Worm (Caenorhabditis elegans) whole organism, late embryonic: ENCODE results near the gene Y66D12A.24.

Experiments
- C08G9.2 ChIP-seq: sonication (generic microtip); optimal IDR thresholded peaks from 2 replicates; lab custom pipeline; 2016; ENCODE audit warnings: mild to moderate bottlenecking, missing genetic modification characterization, moderate library complexity, missing compliant biosample characterization
- C38D4.7 ChIP-seq: fragments of 200-800 bp; sonication (Bioruptor generic); optimal IDR thresholded peaks from 2 replicates; lab custom pipeline; 2018; ENCODE audit warnings: mild to moderate bottlenecking, missing genetic modification characterization, moderate library complexity, missing compliant biosample characterization
- K09A11.1 ChIP-seq: sonication (generic microtip); optimal IDR thresholded peaks from 2 replicates; lab custom pipeline; 2017; ENCODE audit warnings: antibody characterized with exemption, mild to moderate bottlenecking, missing genetic modification characterization, missing compliant biosample characterization; ENCODE audit not compliant: insufficient read depth
- T23F11.4 ChIP-seq: fragments of 200-800 bp; sonication (Bioruptor generic); optimal IDR thresholded peaks from 2 replicates; lab custom pipeline; 2018; ENCODE audit warnings: mild to moderate bottlenecking, missing genetic modification characterization, missing compliant biosample characterization
- ama-1 ChIP-seq: fragments of 150-350 bp; optimal IDR thresholded peaks from 2 replicates; lab custom pipeline; 2014
- ceh-19 ChIP-seq: fragments of 200-800 bp; sonication (Bioruptor generic); optimal IDR thresholded peaks from 2 replicates; lab custom pipeline; 2018; ENCODE audit warnings: mild to moderate bottlenecking, missing genetic modification characterization, missing compliant biosample characterization
- ceh-2 ChIP-seq: sonication (generic microtip); optimal IDR thresholded peaks from 2 replicates; lab custom pipeline; 2016; ENCODE audit warnings: missing genotype, missing genetic modification characterization, missing compliant biosample characterization
- ceh-22 ChIP-seq: sonication (generic microtip); optimal IDR thresholded peaks from 2 replicates; lab custom pipeline; 2017; ENCODE audit warnings: missing biosample characterization, missing genetic modification characterization
- ceh-34 ChIP-seq: sonication (generic microtip); optimal IDR thresholded peaks from 2 replicates; lab custom pipeline; 2016; ENCODE audit warnings: mild to moderate bottlenecking, missing genetic modification characterization, missing compliant biosample characterization
- ceh-45 ChIP-seq: fragments of 200-800 bp; sonication (Bioruptor generic); IDR thresholded peaks from 2 replicates; pipeline ENCODE4 v1.3.6; 2022; ENCODE audit warnings: missing genetic modification reagents, missing genetic modification characterization, missing compliant biosample characterization
- ceh-48 ChIP-seq: sonication (generic microtip); optimal IDR thresholded peaks from 2 replicates; lab custom pipeline; 2016; ENCODE audit warnings: missing genetic modification characterization, inconsistent platforms, missing compliant biosample characterization
- ceh-6 ChIP-seq: fragments of 200-800 bp; sonication (Bioruptor generic); optimal IDR thresholded peaks from 2 replicates; lab custom pipeline; 2018; ENCODE audit warnings: mild to moderate bottlenecking, missing genetic modification characterization, missing compliant biosample characterization
- ceh-9 ChIP-seq: sonication (generic microtip); optimal IDR thresholded peaks from 2 replicates; lab custom pipeline; 2016; ENCODE audit warnings: mild to moderate bottlenecking, missing genetic modification characterization, inconsistent platforms, missing compliant biosample characterization
- dve-1 ChIP-seq: sonication (generic microtip); optimal IDR thresholded peaks from 2 replicates; lab custom pipeline; 2017; ENCODE audit warnings: antibody characterized with exemption, mild to moderate bottlenecking, missing genetic modification characterization, missing compliant biosample characterization
- fkh-10 ChIP-seq: fragments of 150-350 bp; optimal IDR thresholded peaks from 2 replicates; lab custom pipeline; 2014; ENCODE audit warnings: missing biosample characterization, missing genetic modification reagents, missing genetic modification characterization
- hlh-13 ChIP-seq: fragments of 200-800 bp; sonication (Bioruptor generic); optimal IDR thresholded peaks from 2 replicates; lab custom pipeline; 2018; ENCODE audit warnings: mild to moderate bottlenecking, missing genetic modification characterization, missing compliant biosample characterization
- hlh-15 ChIP-seq: sonication (generic microtip); optimal IDR thresholded peaks from 2 replicates; lab custom pipeline; 2016; ENCODE audit warnings: missing genetic modification characterization, missing compliant biosample characterization
- hlh-30 ChIP-seq: sonication (generic microtip); optimal IDR thresholded peaks from 2 replicates; lab custom pipeline; 2017; ENCODE audit warnings: antibody characterized with exemption, missing genetic modification characterization, missing compliant biosample characterization; ENCODE audit not compliant: insufficient read depth
- hlh-6 ChIP-seq: sonication (generic microtip); optimal IDR thresholded peaks from 2 replicates; lab custom pipeline; 2016; ENCODE audit warnings: missing genotype, missing genetic modification characterization, missing compliant biosample characterization
- madf-2 ChIP-seq: sonication (generic microtip); optimal IDR thresholded peaks from 2 replicates; lab custom pipeline; 2017; ENCODE audit warnings: missing genetic modification characterization, missing compliant biosample characterization
- mec-3 ChIP-seq: sonication (generic microtip); optimal IDR thresholded peaks from 2 replicates; lab custom pipeline; 2016; ENCODE audit warnings: borderline replicate concordance, missing genetic modification characterization, missing compliant biosample characterization
- nfya-1 ChIP-seq: sonication (generic microtip); optimal IDR thresholded peaks from 2 replicates; lab custom pipeline; 2017; ENCODE audit warnings: missing genetic modification characterization, mild to moderate bottlenecking, missing compliant biosample characterization, antibody characterized with exemption, moderate library complexity
- nhr-11 ChIP-seq: fragments of 150-350 bp; optimal IDR thresholded peaks from 2 replicates; lab custom pipeline; 2014; ENCODE audit warnings: missing biosample characterization, missing genetic modification characterization
- npax-4 ChIP-seq: sonication (generic microtip); optimal IDR thresholded peaks from 2 replicates; lab custom pipeline; 2016; ENCODE audit warnings: missing genetic modification characterization, missing compliant biosample characterization
- odd-2 ChIP-seq: sonication (generic microtip); optimal IDR thresholded peaks from 2 replicates; lab custom pipeline; 2017; ENCODE audit warnings: antibody characterized with exemption, mild to moderate bottlenecking, missing genetic modification characterization, missing compliant biosample characterization
- pat-9 ChIP-seq: fragments of 200-800 bp; sonication (Bioruptor generic); optimal IDR thresholded peaks from 2 replicates; lab custom pipeline; 2018; ENCODE audit warnings: mild to moderate bottlenecking, missing genetic modification characterization, moderate library complexity, missing compliant biosample characterization
- pha-2 ChIP-seq: sonication (generic microtip); optimal IDR thresholded peaks from 2 replicates; lab custom pipeline; 2017; ENCODE audit warnings: mild to moderate bottlenecking, missing genetic modification characterization, missing compliant biosample characterization
- pha-4 ChIP-seq: fragments of 150-350 bp; optimal IDR thresholded peaks from 2 replicates; lab custom pipeline; 2018; ENCODE audit warnings: missing biosample characterization, missing genetic modification reagents, missing genetic modification characterization
- pqm-1 ChIP-seq: sonication (generic microtip); optimal IDR thresholded peaks from 2 replicates; lab custom pipeline; 2016; ENCODE audit warnings: missing genetic modification characterization, missing compliant biosample characterization
- pros-1 ChIP-seq: fragments of 150-350 bp; optimal IDR thresholded peaks from 2 replicates; lab custom pipeline; 2014; ENCODE audit warnings: missing biosample characterization, missing genetic modification reagents, missing genetic modification characterization
- ref-2 ChIP-seq: sonication (generic microtip); optimal IDR thresholded peaks from 2 replicates; lab custom pipeline; 2016; ENCODE audit warnings: missing genetic modification characterization, missing compliant biosample characterization
- sdc-2 ChIP-seq: sonication (generic microtip); optimal IDR thresholded peaks from 2 replicates; lab custom pipeline; 2016; ENCODE audit warnings: missing genotype, missing genetic modification characterization, missing compliant biosample characterization
- sox-4 ChIP-seq: sonication (generic microtip); optimal IDR thresholded peaks from 2 replicates; lab custom pipeline; 2017; ENCODE audit warnings: mild to moderate bottlenecking, missing genetic modification characterization, inconsistent platforms, missing compliant biosample characterization
- syd-9 ChIP-seq: sonication (generic microtip); optimal IDR thresholded peaks from 2 replicates; lab custom pipeline; 2016; ENCODE audit warnings: mild to moderate bottlenecking, missing genetic modification characterization, moderate library complexity, missing compliant biosample characterization
- tbx-2 ChIP-seq: sonication (generic microtip); optimal IDR thresholded peaks from 2 replicates; lab custom pipeline; 2016; ENCODE audit warnings: missing genetic modification characterization, missing compliant biosample characterization
- ttx-3 ChIP-seq: sonication (generic microtip); optimal IDR thresholded peaks from 2 replicates; lab custom pipeline; 2016; ENCODE audit warnings: missing genetic modification reagents, missing genetic modification characterization, missing compliant biosample characterization
- unc-42 ChIP-seq: sonication (generic microtip); optimal IDR thresholded peaks from 2 replicates; lab custom pipeline; 2016; ENCODE audit warnings: missing genotype, missing genetic modification characterization, missing compliant biosample characterization
- zip-5 ChIP-seq: sonication (generic microtip); optimal IDR thresholded peaks from 2 replicates; lab custom pipeline; 2016; ENCODE audit warnings: missing genetic modification characterization, missing compliant biosample characterization
- ztf-16 ChIP-seq: sonication (generic microtip); optimal IDR thresholded peaks from 2 replicates; lab custom pipeline; 2017; ENCODE audit warnings: missing genetic modification characterization, missing compliant biosample characterization

Gene Y66D12A.24

ce11 chrIII:11489601-11490000 is 7.1 kb upstream of the Y66D12A.24 start:
- TF ChIP-seq ceh-19 (GFP tag; lab: Kevin White, UChicago) (no peak), nfya-1 (peak; percentile 66), T23F11.4 (GFP tag; lab: Kevin White, UChicago) (no peak), pha-2 (no peak)

- TF ChIP-seq sdc-2 (tag; lab: Kevin White, UChicago) (no peak), nfya-1 (peak; percentile 89), hlh-6 (no peak), tbx-2 (tag; lab: Kevin White, UChicago) (no peak), nhr-11 (tag; lab: Kevin White, UChicago) (no peak), ama-1 (lab: Kevin White, UChicago) (no peak), pros-1 (tag; lab: Kevin White, UChicago) (no peak), pha-4 (tag; lab: Kevin White, UChicago) (no peak)
Measured at ce11 chrIII:11490221-11490620, 6.4 kb upstream of the Y66D12A.24 start.

DNA sequence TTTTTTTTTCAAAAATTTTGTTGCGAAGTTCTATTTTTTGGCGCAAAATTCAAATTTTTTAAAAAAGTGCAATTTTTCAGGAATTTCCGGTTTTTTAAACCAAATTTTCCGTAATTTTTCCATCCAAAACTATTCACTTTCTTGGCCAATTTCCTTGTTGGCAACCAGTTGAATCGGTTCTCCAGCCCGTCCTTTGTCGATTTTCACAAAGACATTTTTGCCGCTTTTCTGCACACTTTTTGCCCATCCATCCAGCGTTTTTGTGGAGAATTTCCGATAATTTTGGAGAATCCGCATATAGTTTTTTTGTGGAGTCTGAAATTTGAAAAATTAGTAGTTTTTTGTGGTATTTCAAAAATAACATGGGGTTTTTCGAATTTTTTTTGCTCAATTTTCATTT is 4.2 kb upstream of the Y66D12A.24 start:
- no peak for TF ChIP-seq K09A11.1
- TF ChIP-seq ttx-3 (tag; lab: Kevin White, UChicago), result no peak
- TF ChIP-seq ceh-48, result no peak
- no peak for TF ChIP-seq ceh-9 (tag; lab: Kevin White, UChicago)
- TF ChIP-seq C38D4.7 (GFP tag; lab: Kevin White, UChicago), result no peak
- no peak for TF ChIP-seq C08G9.2
- no peak for TF ChIP-seq ref-2 (tag; lab: Kevin White, UChicago)
- no peak for TF ChIP-seq syd-9 (tag; lab: Kevin White, UChicago)
- no peak for TF ChIP-seq pha-4 (tag; lab: Kevin White, UChicago)
- TF ChIP-seq unc-42 (tag; lab: Kevin White, UChicago), result no peak
- TF ChIP-seq odd-2, result no peak
- TF ChIP-seq hlh-6, result no peak
- no peak for TF ChIP-seq ceh-6
- TF ChIP-seq hlh-30 (tag; lab: Kevin White, UChicago), result no peak
- TF ChIP-seq fkh-10, result no peak
- TF ChIP-seq sox-4, result no peak
- TF ChIP-seq ceh-2 (tag; lab: Kevin White, UChicago), result no peak
- no peak for TF ChIP-seq hlh-15 (tag; lab: Kevin White, UChicago)
- no peak for TF ChIP-seq mec-3
- no peak for TF ChIP-seq nfya-1

DNA sequence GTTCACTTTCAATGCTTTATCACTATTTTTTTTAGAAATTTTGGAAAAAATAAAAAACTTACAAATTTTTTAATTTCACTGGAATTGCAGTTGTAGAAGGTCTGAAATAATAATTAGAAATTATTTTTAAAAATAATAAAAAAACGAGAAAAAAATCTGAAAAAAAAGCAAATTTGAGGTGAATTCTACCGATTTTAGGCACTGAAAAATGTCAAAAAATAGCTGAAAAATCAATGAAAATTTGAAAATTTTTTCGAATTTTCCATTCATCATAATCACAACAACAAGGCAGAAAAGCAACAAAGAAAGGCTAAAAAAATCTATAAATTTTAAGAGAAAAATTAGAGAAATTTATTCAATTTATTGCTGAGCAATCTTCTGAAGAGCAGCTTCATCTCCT is 4.0 kb downstream of the Y66D12A.24 start, which contains the start of gene nars-2:
Gene nars-2, minus strand, starts transcription at position 101 of the 400 bp plus-strand sequence.
- TF ChIP-seq hlh-13 (GFP tag; lab: Kevin White, UChicago) (no peak), ceh-22 (tag; lab: Kevin White, UChicago) (no peak), npax-4 (tag; lab: Kevin White, UChicago) (no peak), ceh-34 (tag; lab: Kevin White, UChicago) (no peak), ceh-45 (GFP tag; lab: Robert Waterston, UW) (no peak), pros-1 (tag; lab: Kevin White, UChicago) (no peak), zip-5 (no peak), madf-2 (no peak), mec-3 (no peak), ztf-16 (tag; lab: Kevin White, UChicago) (no peak), fkh-10 (no peak), dve-1 (tag; lab: Kevin White, UChicago) (no peak), ceh-48 (no peak), pqm-1 (tag; lab: Kevin White, UChicago) (no peak), sox-4 (no peak), pat-9 (tag; lab: Kevin White, UChicago) (no peak), T23F11.4 (GFP tag; lab: Kevin White, UChicago) (no peak), hlh-30 (tag; lab: Kevin White, UChicago) (no peak)
